Fruit fly (Drosophila melanogaster) whole organism, embryonic: ENCODE data around the gene Ir67a.

ENCODE experiments used
- CG10959 ChIP-seq: fragments of 200-800 bp; sonication (Bioruptor generic); IDR thresholded peaks from 2 replicates; pipeline ENCODE4 v1.3.6; 2022; ENCODE audit warnings: missing biosample characterization, missing genetic modification characterization
- CG11456 ChIP-seq: fragments of 200-800 bp; sonication (Bioruptor generic); IDR thresholded peaks from 3 replicates; pipeline ENCODE4 v1.3.6; 2022; ENCODE audit warnings: missing biosample characterization, missing genetic modification characterization
- CG11695 ChIP-seq: fragments of 200-800 bp; sonication (Bioruptor generic); IDR thresholded peaks from 3 replicates; pipeline ENCODE4 v1.3.6; 2022; ENCODE audit warnings: missing biosample characterization, missing genetic modification characterization
- CG12155 ChIP-seq: fragments of 200-800 bp; sonication (Bioruptor generic); optimal IDR thresholded peaks from 3 replicates; lab custom pipeline; 2016; ENCODE audit warnings: missing biosample characterization, missing genetic modification characterization
- CG12219 ChIP-seq: fragments of 200-800 bp; sonication (Bioruptor generic); optimal IDR thresholded peaks from 3 replicates; lab custom pipeline; 2018; ENCODE audit warnings: missing biosample characterization, mild to moderate bottlenecking, missing genetic modification characterization
- CG13287 ChIP-seq: fragments of 200-800 bp; sonication (Bioruptor generic); IDR thresholded peaks from 2 replicates; pipeline ENCODE4 v1.3.6; 2022; ENCODE audit warnings: missing biosample characterization, missing genetic modification characterization; ENCODE audit not compliant: partially characterized antibody
- CG13424 ChIP-seq: fragments of 200-800 bp; sonication (Bioruptor generic); optimal IDR thresholded peaks from 2 replicates; lab custom pipeline; 2019; ENCODE audit warnings: missing biosample characterization, mild to moderate bottlenecking, missing genetic modification characterization, moderate library complexity
- CG15011 ChIP-seq: fragments of 200-800 bp; sonication (Bioruptor generic); optimal IDR thresholded peaks from 3 replicates; lab custom pipeline; 2018; ENCODE audit warnings: missing biosample characterization, mild to moderate bottlenecking, missing genetic modification characterization
- CG15269 ChIP-seq: fragments of 200-800 bp; sonication (Bioruptor generic); optimal IDR thresholded peaks from 2 replicates; lab custom pipeline; 2018; ENCODE audit warnings: missing biosample characterization, mild to moderate bottlenecking, missing genetic modification characterization, moderate library complexity
- CG16863 ChIP-seq: fragments of 200-800 bp; sonication (Bioruptor generic); optimal IDR thresholded peaks from 3 replicates; lab custom pipeline; 2016; ENCODE audit warnings: missing biosample characterization, missing genetic modification characterization
- CG17612 ChIP-seq: fragments of 200-800 bp; sonication (Bioruptor generic); IDR thresholded peaks from 2 replicates; pipeline ENCODE4 v1.3.6; 2022; ENCODE audit warnings: missing biosample characterization, missing genetic modification characterization
- CG1792 ChIP-seq: fragments of 200-800 bp; sonication (Bioruptor generic); optimal IDR thresholded peaks from 2 replicates; lab custom pipeline; 2016; ENCODE audit warnings: missing biosample characterization, missing genetic modification characterization
- CG18619 ChIP-seq: fragments of 200-800 bp; sonication (Bioruptor generic); optimal IDR thresholded peaks from 3 replicates; lab custom pipeline; 2017; ENCODE audit warnings: missing biosample characterization, mild to moderate bottlenecking, missing genetic modification characterization
- CG2116 ChIP-seq: fragments of 200-800 bp; sonication (Bioruptor generic); optimal IDR thresholded peaks from 3 replicates; lab custom pipeline; 2018; ENCODE audit warnings: missing biosample characterization, mild to moderate bottlenecking, missing genetic modification characterization
- CG2120 ChIP-seq: fragments of 200-800 bp; sonication (Bioruptor generic); optimal IDR thresholded peaks from 3 replicates; lab custom pipeline; 2016; ENCODE audit warnings: missing biosample characterization, missing genetic modification characterization
- CG2678 ChIP-seq: fragments of 200-800 bp; sonication (Bioruptor generic); optimal IDR thresholded peaks from 3 replicates; lab custom pipeline; 2019; ENCODE audit warnings: missing biosample characterization, mild to moderate bottlenecking, missing genetic modification characterization, moderate library complexity
- CG31388 ChIP-seq: fragments of 200-800 bp; sonication (Bioruptor generic); optimal IDR thresholded peaks from 2 replicates; lab custom pipeline; 2016; ENCODE audit warnings: missing biosample characterization, missing genetic modification characterization
- CG32532 ChIP-seq: fragments of 200-800 bp; sonication (Bioruptor generic); IDR thresholded peaks from 2 replicates; pipeline ENCODE4 v1.3.6; 2022; ENCODE audit warnings: missing biosample characterization, missing genetic modification characterization
- CG3726 ChIP-seq: fragments of 200-800 bp; sonication (Bioruptor generic); IDR thresholded peaks from 3 replicates; pipeline ENCODE4, ENCODE4 v1.3.6; 2022; ENCODE audit warnings: missing biosample characterization, missing genetic modification characterization
- CG4424 ChIP-seq: fragments of 200-800 bp; sonication (Bioruptor generic); optimal IDR thresholded peaks from 3 replicates; lab custom pipeline; 2016; ENCODE audit warnings: missing biosample characterization, missing genetic modification characterization
- CG4707 ChIP-seq: fragments of 200-800 bp; sonication (Bioruptor generic); optimal IDR thresholded peaks from 2 replicates; lab custom pipeline; 2018; ENCODE audit warnings: missing biosample characterization, mild to moderate bottlenecking, missing genetic modification characterization, moderate library complexity
- CG4730 ChIP-seq: fragments of 200-800 bp; sonication (Bioruptor generic); IDR thresholded peaks from 2 replicates; pipeline ENCODE4 v1.3.6; 2022; ENCODE audit warnings: missing biosample characterization, missing genetic modification characterization
- CG4820 ChIP-seq: fragments of 200-800 bp; sonication (Bioruptor generic); optimal IDR thresholded peaks from 3 replicates; lab custom pipeline; 2016; ENCODE audit warnings: missing biosample characterization, missing genetic modification characterization
- CG6689 ChIP-seq: fragments of 200-800 bp; sonication (Bioruptor generic); IDR thresholded peaks from 2 replicates; pipeline ENCODE4 v1.3.6; 2022; ENCODE audit warnings: missing biosample characterization, missing genetic modification characterization
- CG6854 ChIP-seq: fragments of 200-800 bp; sonication (Bioruptor generic); optimal IDR thresholded peaks from 3 replicates; lab custom pipeline; 2017; ENCODE audit warnings: missing biosample characterization, mild to moderate bottlenecking, missing genetic modification characterization
- CG7357 ChIP-seq: fragments of 200-800 bp; sonication (Bioruptor generic); IDR thresholded peaks from 3 replicates; pipeline ENCODE4 v1.3.6; 2022; ENCODE audit warnings: missing biosample characterization, missing genetic modification characterization
- CG7556 ChIP-seq: fragments of 200-800 bp; sonication (Bioruptor generic); optimal IDR thresholded peaks from 2 replicates; lab custom pipeline; 2017; ENCODE audit warnings: missing biosample characterization, mild to moderate bottlenecking, missing genetic modification characterization
- CG7928 ChIP-seq: fragments of 200-800 bp; sonication (Bioruptor generic); optimal IDR thresholded peaks from 2 replicates; lab custom pipeline; 2017; ENCODE audit warnings: missing biosample characterization, mild to moderate bottlenecking, missing genetic modification characterization
- CG9797 ChIP-seq: fragments of 200-800 bp; sonication (Bioruptor generic); optimal IDR thresholded peaks from 3 replicates; lab custom pipeline; 2018; ENCODE audit warnings: missing biosample characterization, mild to moderate bottlenecking, missing genetic modification characterization
- Dad ChIP-seq: fragments of 200-800 bp; sonication (Bioruptor generic); optimal IDR thresholded peaks from 3 replicates; lab custom pipeline; 2016; ENCODE audit warnings: missing biosample characterization, missing genetic modification characterization
- Dip2 ChIP-seq: fragments of 200-800 bp; sonication (Bioruptor generic); IDR thresholded peaks from 2 replicates; pipeline ENCODE4 v1.3.6; 2022; ENCODE audit warnings: missing biosample characterization, missing genetic modification characterization
- Dp ChIP-seq: fragments of 200-800 bp; sonication (Bioruptor generic); optimal IDR thresholded peaks from 2 replicates; lab custom pipeline; 2018; ENCODE audit warnings: missing biosample characterization, mild to moderate bottlenecking, missing genetic modification characterization, moderate library complexity
- Elba2 ChIP-seq: fragments of 200-800 bp; sonication (Bioruptor generic); optimal IDR thresholded peaks from 3 replicates; lab custom pipeline; 2016; ENCODE audit warnings: missing biosample characterization, missing genetic modification characterization
- Hmx ChIP-seq: fragments of 200-800 bp; sonication (Bioruptor generic); optimal IDR thresholded peaks from 2 replicates; lab custom pipeline; 2016; ENCODE audit warnings: missing biosample characterization, missing genetic modification characterization
- Hr3 ChIP-seq: fragments of 200-800 bp; sonication (Bioruptor generic); optimal IDR thresholded peaks from 3 replicates; lab custom pipeline; 2016; ENCODE audit warnings: missing biosample characterization, missing genetic modification characterization
- Sox100B ChIP-seq: fragments of 200-800 bp; sonication (Bioruptor generic); optimal IDR thresholded peaks from 3 replicates; lab custom pipeline; 2018; ENCODE audit warnings: missing biosample characterization, mild to moderate bottlenecking, missing genetic modification characterization
- Sox102F ChIP-seq: fragments of 200-800 bp; sonication (Bioruptor generic); optimal IDR thresholded peaks from 2 replicates; lab custom pipeline; 2018; ENCODE audit warnings: missing biosample characterization, mild to moderate bottlenecking, missing genetic modification characterization, moderate library complexity
- Tbp ChIP-seq: fragments of >200 bp; optimal IDR thresholded peaks from 2 replicates; lab custom pipeline; 2018; ENCODE audit warnings: missing biosample characterization, missing genetic modification characterization
- Vsx1 ChIP-seq: fragments of 200-800 bp; sonication (Bioruptor generic); optimal IDR thresholded peaks from 2 replicates; lab custom pipeline; 2017; ENCODE audit warnings: missing biosample characterization, mild to moderate bottlenecking, missing genetic modification characterization, missing genetic modification reagents
- az2 ChIP-seq: fragments of 200-800 bp; sonication (Bioruptor generic); optimal IDR thresholded peaks from 3 replicates; lab custom pipeline; 2016; ENCODE audit warnings: missing biosample characterization, missing genetic modification characterization
- cad ChIP-seq: fragments of >200 bp; optimal IDR thresholded peaks from 2 replicates; lab custom pipeline; 2017; ENCODE audit warnings: missing biosample characterization, missing genetic modification characterization
- cato ChIP-seq: fragments of 200-800 bp; sonication (Bioruptor generic); optimal IDR thresholded peaks from 2 replicates; lab custom pipeline; 2016; ENCODE audit warnings: missing biosample characterization, missing genetic modification characterization, borderline replicate concordance
- dysf ChIP-seq: fragments of 200-800 bp; sonication (Bioruptor generic); IDR thresholded peaks from 3 replicates; pipeline ENCODE4 v1.3.6; 2022; ENCODE audit warnings: missing biosample characterization, missing genetic modification characterization
- ems ChIP-seq: fragments of 200-800 bp; sonication (Bioruptor generic); optimal IDR thresholded peaks from 3 replicates; lab custom pipeline; 2016; ENCODE audit warnings: missing biosample characterization, missing genetic modification characterization
- en ChIP-seq: fragments of 200-800 bp; sonication (Bioruptor generic); optimal IDR thresholded peaks from 2 replicates; lab custom pipeline; 2016; ENCODE audit warnings: missing biosample characterization, missing genetic modification characterization
- hkb ChIP-seq, 2 experiments: fragments of 200-800 bp in 1 of 2; fragments of >200 bp in 1 of 2; sonication (Bioruptor generic) in 1 of 2; IDR thresholded peaks in 1 of 2; optimal IDR thresholded peaks in 1 of 2; 2 replicates each; pipeline versions ENCODE4 v1.3.6 to Lab custom; 2017 to 2022; ENCODE audit warnings: missing biosample characterization in 1 of 2, missing genetic modification characterization in 1 of 2
- p53 ChIP-seq: fragments of 200-800 bp; sonication (Bioruptor generic); optimal IDR thresholded peaks from 2 replicates; lab custom pipeline; 2016; ENCODE audit warnings: missing biosample characterization, missing genetic modification characterization
- pum ChIP-seq: fragments of 200-800 bp; sonication (Bioruptor generic); optimal IDR thresholded peaks from 2 replicates; lab custom pipeline; 2016; ENCODE audit warnings: missing biosample characterization, missing genetic modification characterization
- sd ChIP-seq: fragments of 200-800 bp; sonication (Bioruptor generic); optimal IDR thresholded peaks from 3 replicates; lab custom pipeline; 2018; ENCODE audit warnings: missing biosample characterization, mild to moderate bottlenecking, missing genetic modification characterization, moderate library complexity
- sug ChIP-seq: fragments of 200-800 bp; optimal IDR thresholded peaks from 2 replicates; lab custom pipeline; 2019; ENCODE audit warnings: missing biosample characterization, mild to moderate bottlenecking, missing genetic modification characterization, moderate library complexity
- tx ChIP-seq: fragments of 200-800 bp; sonication (Bioruptor generic); optimal IDR thresholded peaks from 2 replicates; lab custom pipeline; 2016; ENCODE audit warnings: missing biosample characterization, missing genetic modification characterization

Ir67a gene

DNA sequence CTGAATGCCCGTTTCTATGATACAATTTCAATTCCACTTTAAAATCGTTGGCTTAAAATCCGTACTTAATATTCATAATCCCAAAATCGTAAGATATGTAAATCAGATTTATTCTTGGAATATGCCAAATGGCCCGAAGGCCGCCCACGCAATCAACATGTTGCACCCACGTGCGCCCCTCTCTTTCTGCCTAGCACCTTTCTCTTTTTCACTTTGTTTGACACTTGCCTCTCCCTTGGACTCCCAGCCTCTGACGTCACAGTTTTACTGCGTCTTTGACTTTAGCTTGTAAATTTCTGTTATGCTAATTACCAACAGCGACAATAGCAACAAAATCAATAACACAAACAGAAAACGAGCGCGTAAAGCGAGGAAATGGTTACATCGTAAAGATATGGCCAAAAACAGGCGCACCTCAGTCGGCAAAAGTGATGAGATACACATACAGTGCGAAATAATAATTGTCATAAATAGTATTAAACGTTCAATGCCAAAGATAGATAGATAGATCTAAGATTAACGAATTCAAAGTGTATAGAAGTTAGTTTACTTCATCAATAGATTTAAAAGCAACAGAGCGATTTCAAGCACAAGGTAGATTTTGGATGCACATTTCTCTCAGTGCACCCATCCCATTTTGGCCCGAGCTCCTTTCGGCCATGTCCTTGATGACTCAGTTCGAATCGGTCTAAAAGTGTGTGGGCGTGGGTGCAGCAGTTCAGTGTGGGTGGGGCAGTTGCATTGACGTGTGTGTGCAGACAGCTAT, 40.1 kb downstream of the Ir67a start (continued):
- TF ChIP-seq CG12219 (GFP tag; lab: Kevin White, UChicago) = no peak
- no peak for TF ChIP-seq sug
- TF ChIP-seq hkb (optimal IDR thresholded peaks at IDR 0.05; lab: Kevin White, UChicago) = no peak
- TF ChIP-seq hkb (GFP tag; IDR thresholded peaks at IDR 0.05; lab: Robert Waterston, UW) = no peak
- TF ChIP-seq CG4820 = no peak
- TF ChIP-seq CG2120 = no peak
- TF ChIP-seq CG16863 (GFP tag; lab: Kevin White, UChicago) = no peak
- no peak for TF ChIP-seq CG6689 (GFP tag; lab: Robert Waterston, UW)
- TF ChIP-seq CG2116 (GFP tag; lab: Kevin White, UChicago) = no peak
- no peak for TF ChIP-seq Hmx
- TF ChIP-seq CG13287 (GFP tag; lab: Robert Waterston, UW) = no peak
- TF ChIP-seq Tbp (GFP tag; lab: Kevin White, UChicago) = no peak
- TF ChIP-seq CG13424 (tag; lab: Kevin White, UChicago) = no peak
- no peak for TF ChIP-seq Dad (GFP tag; lab: Kevin White, UChicago)
- peak; percentile 17 for TF ChIP-seq Sox102F (GFP tag; lab: Kevin White, UChicago)
- TF ChIP-seq CG11456 (GFP tag; lab: Robert Waterston, UW) = no peak
- TF ChIP-seq CG7928 (GFP tag; lab: Kevin White, UChicago) = no peak
- TF ChIP-seq CG7357 (GFP tag; lab: Robert Waterston, UW) = no peak
- no peak for TF ChIP-seq Vsx1 (GFP tag; lab: Kevin White, UChicago)
- TF ChIP-seq Sox100B (GFP tag; lab: Kevin White, UChicago) = no peak
- no peak for TF ChIP-seq CG1792 (GFP tag; lab: Kevin White, UChicago)
- TF ChIP-seq CG31388 (GFP tag; lab: Kevin White, UChicago) = no peak
- TF ChIP-seq Elba2 (GFP tag; lab: Kevin White, UChicago) = no peak
- TF ChIP-seq CG11695 (GFP tag; lab: Robert Waterston, UW) = no peak
- no peak for TF ChIP-seq cato
- TF ChIP-seq en (GFP tag; lab: Kevin White, UChicago) = no peak
- TF ChIP-seq Dp (GFP tag; lab: Kevin White, UChicago) = no peak
- no peak for TF ChIP-seq p53 (GFP tag; lab: Kevin White, UChicago)
- TF ChIP-seq CG15269 (tag; lab: Kevin White, UChicago) = no peak
- no peak for TF ChIP-seq CG32532 (GFP tag; lab: Robert Waterston, UW)
- no peak for TF ChIP-seq az2 (GFP tag; lab: Kevin White, UChicago)
- TF ChIP-seq CG2678 = peak; percentile 37
- no peak for TF ChIP-seq CG15011 (GFP tag; lab: Kevin White, UChicago)
- TF ChIP-seq cad (GFP tag; lab: Kevin White, UChicago) = no peak
- TF ChIP-seq Hr3 (GFP tag; lab: Kevin White, UChicago) = no peak
- TF ChIP-seq CG17612 = no peak
- TF ChIP-seq dysf (GFP tag; lab: Robert Waterston, UW) = no peak
- TF ChIP-seq CG4424 (GFP tag; lab: Kevin White, UChicago) = peak; percentile 16
- TF ChIP-seq sd = no peak
- TF ChIP-seq pum (GFP tag; lab: Kevin White, UChicago) = no peak
- TF ChIP-seq CG10959 (GFP tag; lab: Robert Waterston, UW) = no peak
- no peak for TF ChIP-seq Dip2 (GFP tag; lab: Robert Waterston, UW)
- TF ChIP-seq CG9797 = no peak
- TF ChIP-seq ems = no peak
- no peak for TF ChIP-seq CG4730
- peak; percentile 31 for TF ChIP-seq CG6854
- TF ChIP-seq CG12155 (GFP tag; lab: Kevin White, UChicago) = no peak
- no peak for TF ChIP-seq CG3726
- TF ChIP-seq CG7556 (GFP tag; lab: Kevin White, UChicago) = no peak
- no peak for TF ChIP-seq CG4707 (GFP tag; lab: Kevin White, UChicago)
- TF ChIP-seq tx (GFP tag; lab: Kevin White, UChicago) = no peak
- TF ChIP-seq CG18619 (GFP tag; lab: Kevin White, UChicago) = no peak
